Worm (Caenorhabditis elegans) whole organism, young adult: ENCODE results near the gene M163.21.
A peak's percentile ranks its signal among the peaks of the same experiment; 100 is the strongest.

Source experiments
- B0261.1 ChIP-seq: sonication (generic microtip); optimal IDR thresholded peaks from 2 replicates; lab custom pipeline; 2016; ENCODE audit warnings: mild to moderate bottlenecking, missing genetic modification characterization, moderate library complexity, missing compliant biosample characterization
- C06A6.2 ChIP-seq: fragments of 200-800 bp; sonication (Bioruptor generic); conservative IDR thresholded peaks from 2 replicates; pipeline ENCODE4 v1.3.6; 2022; ENCODE audit warnings: missing genetic modification characterization, missing compliant biosample characterization
- C17E4.6 ChIP-seq: fragments of 200-800 bp; sonication (Bioruptor generic); IDR thresholded peaks from 2 replicates; pipeline ENCODE4 v1.3.6; 2022; ENCODE audit warnings: missing genetic modification reagents, missing genetic modification characterization, missing compliant biosample characterization
- F10E7.11 ChIP-seq: sonication (generic microtip); optimal IDR thresholded peaks from 2 replicates; lab custom pipeline; 2017; ENCODE audit warnings: mild to moderate bottlenecking, missing genetic modification characterization, moderate library complexity, missing compliant biosample characterization
- F52B5.7 ChIP-seq: sonication (generic microtip); optimal IDR thresholded peaks from 2 replicates; lab custom pipeline; 2016; ENCODE audit warnings: mild to moderate bottlenecking, missing genetic modification characterization, missing compliant biosample characterization
- T07F8.4 ChIP-seq: sonication (generic microtip); optimal IDR thresholded peaks from 2 replicates; lab custom pipeline; 2016; ENCODE audit warnings: mild to moderate bottlenecking, missing genetic modification characterization, moderate library complexity, missing compliant biosample characterization
- Y53F4B.3 ChIP-seq: fragments of 200-800 bp; sonication (Bioruptor generic); IDR thresholded peaks from 2 replicates; pipeline ENCODE4 v1.3.6; 2022; ENCODE audit warnings: missing genetic modification reagents, missing genetic modification characterization, missing compliant biosample characterization
- Y53G8AR.9 ChIP-seq: fragments of 200-800 bp; sonication (Bioruptor generic); conservative IDR thresholded peaks from 2 replicates; pipeline ENCODE4 v1.3.6; 2022; ENCODE audit warnings: missing genetic modification reagents, missing genetic modification characterization, missing compliant biosample characterization
- ZK185.1 ChIP-seq: sonication (generic microtip); optimal IDR thresholded peaks from 2 replicates; lab custom pipeline; 2016; ENCODE audit warnings: mild to moderate bottlenecking, missing genetic modification characterization, missing compliant biosample characterization; ENCODE audit not compliant: poor library complexity, severe bottlenecking
- aptf-3 ChIP-seq: fragments of 200-800 bp; sonication (Bioruptor generic); IDR thresholded peaks from 2 replicates; pipeline ENCODE4 v1.3.6; 2022; ENCODE audit warnings: missing genetic modification characterization, missing compliant biosample characterization
- attf-3 ChIP-seq: fragments of 200-800 bp; sonication (Bioruptor generic); conservative IDR thresholded peaks from 2 replicates; pipeline ENCODE4 v1.3.6; 2022; ENCODE audit warnings: missing genetic modification reagents, missing genetic modification characterization, missing compliant biosample characterization
- attf-5 ChIP-seq: fragments of 200-800 bp; sonication (Bioruptor generic); optimal IDR thresholded peaks from 2 replicates; lab custom pipeline; 2018; ENCODE audit warnings: mild to moderate bottlenecking, missing genetic modification characterization, missing compliant biosample characterization
- attf-6 ChIP-seq: fragments of 200-800 bp; sonication (Bioruptor generic); IDR thresholded peaks from 2 replicates; pipeline ENCODE4 v1.3.6; 2022; ENCODE audit warnings: missing genetic modification reagents, missing genetic modification characterization, missing compliant biosample characterization
- bed-2 ChIP-seq: fragments of 200-800 bp; sonication (Bioruptor generic); IDR thresholded peaks from 2 replicates; pipeline ENCODE4 v1.3.6; 2022; ENCODE audit warnings: missing genetic modification reagents, missing genetic modification characterization, missing compliant biosample characterization
- ccch-3 ChIP-seq: fragments of 200-800 bp; sonication (Bioruptor generic); optimal IDR thresholded peaks from 2 replicates; lab custom pipeline; 2018; ENCODE audit warnings: mild to moderate bottlenecking, missing genetic modification characterization, missing compliant biosample characterization
- ceh-100 ChIP-seq: fragments of 200-800 bp; sonication (Bioruptor generic); IDR thresholded peaks from 2 replicates; pipeline ENCODE4 v1.3.6; 2022; ENCODE audit warnings: missing genetic modification reagents, missing genetic modification characterization, missing compliant biosample characterization
- ceh-79 ChIP-seq: sonication (generic microtip); optimal IDR thresholded peaks from 2 replicates; lab custom pipeline; 2017; ENCODE audit warnings: mild to moderate bottlenecking, missing genetic modification characterization, missing compliant biosample characterization
- dox-1 ChIP-seq: fragments of 200-800 bp; sonication (Bioruptor generic); IDR thresholded peaks from 2 replicates; pipeline ENCODE4 v1.3.6; 2022; ENCODE audit warnings: missing genetic modification reagents, missing genetic modification characterization, missing compliant biosample characterization
- dpff-1 ChIP-seq: sonication (generic microtip); optimal IDR thresholded peaks from 2 replicates; lab custom pipeline; 2017; ENCODE audit warnings: mild to moderate bottlenecking, missing genetic modification characterization, missing compliant biosample characterization
- egl-18 ChIP-seq: fragments of 200-800 bp; sonication (Bioruptor generic); IDR thresholded peaks from 2 replicates; pipeline ENCODE4 v1.3.6; 2022; ENCODE audit warnings: missing genetic modification reagents, missing genetic modification characterization, missing compliant biosample characterization
- egrh-3 ChIP-seq: fragments of 200-800 bp; sonication (Bioruptor generic); IDR thresholded peaks from 2 replicates; pipeline ENCODE4 v1.3.6; 2022; ENCODE audit warnings: missing genetic modification reagents, missing genetic modification characterization, missing compliant biosample characterization
- hrde-1 ChIP-seq: sonication (generic microtip); optimal IDR thresholded peaks from 2 replicates; lab custom pipeline; 2016; ENCODE audit warnings: missing genetic modification characterization, mild to moderate bottlenecking, missing compliant biosample characterization, moderate library complexity, missing genotype, missing genetic modification reagents, borderline replicate concordance
- hsf-1 ChIP-seq: fragments of 200-800 bp; sonication (Bioruptor generic); IDR thresholded peaks from 2 replicates; pipeline ENCODE4 v1.3.6; 2022; ENCODE audit warnings: missing genetic modification reagents, missing genetic modification characterization, missing compliant biosample characterization
- lin-40 ChIP-seq: sonication (generic microtip); optimal IDR thresholded peaks from 2 replicates; lab custom pipeline; 2016; ENCODE audit warnings: missing genetic modification characterization, mild to moderate bottlenecking, missing compliant biosample characterization, missing genotype, missing genetic modification reagents
- lir-1 ChIP-seq: fragments of 200-800 bp; sonication (Bioruptor generic); conservative IDR thresholded peaks from 2 replicates; pipeline ENCODE4 v1.3.6; 2022; ENCODE audit warnings: missing genetic modification reagents, missing genetic modification characterization, missing compliant biosample characterization
- lsy-27 ChIP-seq: sonication (generic microtip); optimal IDR thresholded peaks from 2 replicates; lab custom pipeline; 2017; ENCODE audit warnings: missing genetic modification characterization, mild to moderate bottlenecking, missing compliant biosample characterization, antibody characterized with exemption, missing genotype, borderline replicate concordance; ENCODE audit not compliant: insufficient read depth
- madf-10 ChIP-seq: sonication (generic microtip); optimal IDR thresholded peaks from 2 replicates; lab custom pipeline; 2016; ENCODE audit warnings: mild to moderate bottlenecking, missing genetic modification characterization, missing compliant biosample characterization
- madf-6 ChIP-seq: fragments of 200-800 bp; sonication (Bioruptor generic); IDR thresholded peaks from 2 replicates; pipeline ENCODE4 v1.3.6; 2022; ENCODE audit warnings: missing genetic modification reagents, missing genetic modification characterization, missing compliant biosample characterization
- madf-8 ChIP-seq: fragments of 200-800 bp; sonication (Bioruptor generic); conservative IDR thresholded peaks from 2 replicates; pipeline ENCODE4 v1.3.6; 2022; ENCODE audit warnings: missing genetic modification reagents, missing genetic modification characterization, missing compliant biosample characterization
- mcd-1 ChIP-seq: fragments of 200-800 bp; sonication (Bioruptor generic); IDR thresholded peaks from 2 replicates; pipeline ENCODE4 v1.3.6; 2022; ENCODE audit warnings: missing genetic modification reagents, missing genetic modification characterization, missing compliant biosample characterization
- mes-4 ChIP-seq: sonication (generic microtip); optimal IDR thresholded peaks from 2 replicates; lab custom pipeline; 2016; ENCODE audit warnings: missing genotype, missing genetic modification characterization, missing compliant biosample characterization
- mxl-1 ChIP-seq: sonication (generic microtip); optimal IDR thresholded peaks from 2 replicates; lab custom pipeline; 2016; ENCODE audit warnings: missing genetic modification characterization, missing compliant biosample characterization
- nhr-120 ChIP-seq: fragments of 200-800 bp; sonication (Bioruptor generic); IDR thresholded peaks from 2 replicates; pipeline ENCODE4 v1.3.6; 2022; ENCODE audit warnings: missing genetic modification characterization, missing compliant biosample characterization
- nhr-179 ChIP-seq: sonication (generic microtip); optimal IDR thresholded peaks from 2 replicates; lab custom pipeline; 2016; ENCODE audit warnings: mild to moderate bottlenecking, missing genetic modification characterization, missing compliant biosample characterization
- nhr-27 ChIP-seq: fragments of 200-800 bp; sonication (Bioruptor generic); optimal IDR thresholded peaks from 2 replicates; lab custom pipeline; 2018; ENCODE audit warnings: mild to moderate bottlenecking, missing genetic modification characterization, moderate library complexity, missing compliant biosample characterization
- repo-1 ChIP-seq: sonication (generic microtip); optimal IDR thresholded peaks from 2 replicates; lab custom pipeline; 2017; ENCODE audit warnings: mild to moderate bottlenecking, missing genetic modification characterization, missing compliant biosample characterization
- rpc-1 ChIP-seq, 2 experiments: fragments of 150-350 bp in 1 of 2; sonication (generic microtip) in 1 of 2; optimal IDR thresholded peaks; 2 replicates each; lab custom pipeline; 2014 to 2018; ENCODE audit warnings: missing biosample characterization in 1 of 2, missing genetic modification characterization in 1 of 2, missing genetic modification reagents in 1 of 2, missing genotype in 1 of 2
- sdz-38 ChIP-seq: sonication (generic microtip); optimal IDR thresholded peaks from 2 replicates; lab custom pipeline; 2016; ENCODE audit warnings: missing genotype, missing genetic modification characterization, missing compliant biosample characterization
- snpc-3.4 ChIP-seq: sonication (generic microtip); optimal IDR thresholded peaks from 2 replicates; lab custom pipeline; 2017; ENCODE audit warnings: missing genetic modification characterization, mild to moderate bottlenecking, missing compliant biosample characterization, antibody characterized with exemption, moderate library complexity, missing genotype, missing genetic modification reagents
- tbp1 ChIP-seq: fragments of 200-800 bp; sonication (Bioruptor generic); optimal IDR thresholded peaks from 2 replicates; lab custom pipeline; 2018; ENCODE audit warnings: mild to moderate bottlenecking, missing genetic modification characterization, missing compliant biosample characterization
- tlf-1 ChIP-seq: fragments of 200-800 bp; sonication (Bioruptor generic); optimal IDR thresholded peaks from 2 replicates; lab custom pipeline; 2018; ENCODE audit warnings: mild to moderate bottlenecking, missing genetic modification characterization, missing compliant biosample characterization
- unc-130 ChIP-seq: sonication (generic microtip); optimal IDR thresholded peaks from 2 replicates; lab custom pipeline; 2016; ENCODE audit warnings: missing genetic modification reagents, missing genetic modification characterization, missing compliant biosample characterization
- unc-62 ChIP-seq: fragments of 150-350 bp; optimal IDR thresholded peaks from 2 replicates; lab custom pipeline; 2014; ENCODE audit warnings: missing biosample characterization, missing genetic modification reagents, missing genetic modification characterization
- ztf-18 ChIP-seq: sonication (generic microtip); optimal IDR thresholded peaks from 2 replicates; lab custom pipeline; 2016; ENCODE audit warnings: missing genotype, mild to moderate bottlenecking, missing genetic modification characterization, missing compliant biosample characterization
- ztf-22 ChIP-seq: fragments of 200-800 bp; sonication (Bioruptor generic); optimal IDR thresholded peaks from 2 replicates; lab custom pipeline; 2018; ENCODE audit warnings: mild to moderate bottlenecking, missing genetic modification characterization, moderate library complexity, missing compliant biosample characterization
- ztf-26 ChIP-seq: sonication (generic microtip); optimal IDR thresholded peaks from 2 replicates; lab custom pipeline; 2017; ENCODE audit warnings: missing genetic modification characterization, missing compliant biosample characterization
- ztf-28 ChIP-seq: fragments of 200-800 bp; sonication (Bioruptor generic); IDR thresholded peaks from 2 replicates; pipeline ENCODE4 v1.3.6; 2022; ENCODE audit warnings: missing genetic modification reagents, missing genetic modification characterization, missing compliant biosample characterization
- ztf-3 ChIP-seq: fragments of 200-800 bp; sonication (Bioruptor generic); optimal IDR thresholded peaks from 2 replicates; lab custom pipeline; 2018; ENCODE audit warnings: mild to moderate bottlenecking, missing genetic modification characterization, missing compliant biosample characterization
- ztf-6 ChIP-seq: fragments of 200-800 bp; sonication (Bioruptor generic); IDR thresholded peaks from 2 replicates; pipeline ENCODE4 v1.3.6; 2022; ENCODE audit warnings: missing genetic modification reagents, missing genetic modification characterization, missing compliant biosample characterization

The M163.21 gene

DNA sequence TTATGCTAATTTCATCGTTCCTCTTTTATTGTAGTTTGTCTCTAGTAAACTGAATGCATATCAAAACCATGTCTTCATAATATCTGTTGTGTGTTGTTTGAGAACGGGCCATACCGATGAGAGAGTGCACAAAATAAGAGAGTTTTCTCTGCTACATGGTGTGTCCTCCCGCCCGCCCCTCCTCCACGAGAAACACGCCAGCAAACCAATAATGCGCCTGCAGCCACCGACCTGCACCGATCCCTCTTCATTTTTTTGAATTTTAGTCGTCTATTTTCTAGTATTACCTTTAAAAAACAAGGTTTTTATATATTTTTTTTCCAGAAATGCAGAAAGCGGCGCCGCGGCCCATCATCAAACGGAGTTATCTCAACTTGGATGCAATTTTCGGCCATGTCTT, 13.6 kb downstream of the M163.21 start, which contains the start of gene gfi-3 (continued):
- TF ChIP-seq bed-2 (GFP tag; lab: Robert Waterston, UW) (no peak), rpc-1 (optimal IDR thresholded peaks at IDR 0.05; lab: Kevin White, UChicago) (no peak), rpc-1 (tag; optimal IDR thresholded peaks at IDR 0.05; lab: Kevin White, UChicago) (no peak), tbp1 (GFP tag; lab: Kevin White, UChicago) (peak; percentile 63), attf-6 (no peak), C17E4.6 (GFP tag; lab: Robert Waterston, UW) (no peak), attf-5 (peak; percentile 74), mxl-1 (no peak), nhr-120 (GFP tag; lab: Robert Waterston, UW) (no peak), B0261.1 (tag; lab: Kevin White, UChicago) (peak; percentile 32), madf-10 (tag; lab: Kevin White, UChicago) (peak; percentile 25), ceh-100 (GFP tag; lab: Robert Waterston, UW) (0 out of 2 replicates have a peak, but pooled peaks have one; percentile 11), ztf-3 (GFP tag; lab: Kevin White, UChicago) (no peak), tlf-1 (GFP tag; lab: Kevin White, UChicago) (no peak), C06A6.2 (GFP tag; lab: Robert Waterston, UW) (0 out of 2 replicates have a peak, but pooled peaks have one; percentile 33), attf-3 (no peak), aptf-3 (GFP tag; lab: Robert Waterston, UW) (no peak), nhr-27 (no peak), Y53G8AR.9 (GFP tag; lab: Robert Waterston, UW) (no peak), ZK185.1 (tag; lab: Kevin White, UChicago) (peak; percentile 65), F10E7.11 (tag; lab: Kevin White, UChicago) (no peak), madf-6 (GFP tag; lab: Robert Waterston, UW) (no peak), ceh-79 (tag; lab: Kevin White, UChicago) (no peak), mes-4 (no peak), hrde-1 (tag; lab: Kevin White, UChicago) (no peak), egrh-3 (GFP tag; lab: Robert Waterston, UW) (no peak), nhr-179 (tag; lab: Kevin White, UChicago) (no peak), dox-1 (GFP tag; lab: Robert Waterston, UW) (peak; percentile 74), dpff-1 (no peak), hsf-1 (no peak), ztf-28 (GFP tag; lab: Robert Waterston, UW) (no peak), lsy-27 (no peak), mcd-1 (GFP tag; lab: Robert Waterston, UW) (peak; percentile 69), unc-62 (GFP tag; lab: Kevin White, UChicago) (no peak), egl-18 (GFP tag; lab: Robert Waterston, UW) (no peak), T07F8.4 (tag; lab: Kevin White, UChicago) (no peak), ztf-26 (peak; percentile 39), repo-1 (tag; lab: Kevin White, UChicago) (no peak), sdz-38 (tag; lab: Kevin White, UChicago) (no peak), lir-1 (GFP tag; lab: Robert Waterston, UW) (no peak), lin-40 (tag; lab: Kevin White, UChicago) (peak; percentile 84), unc-130 (GFP tag; lab: Kevin White, UChicago) (no peak), madf-8 (GFP tag; lab: Robert Waterston, UW) (no peak), F52B5.7 (tag; lab: Kevin White, UChicago) (no peak), ztf-6 (GFP tag; lab: Robert Waterston, UW) (no peak), Y53F4B.3 (GFP tag; lab: Robert Waterston, UW) (no peak), snpc-3.4 (tag; lab: Kevin White, UChicago) (peak; percentile 2), ztf-18 (tag; lab: Kevin White, UChicago) (peak; percentile 94), ccch-3 (no peak), ztf-22 (GFP tag; lab: Kevin White, UChicago) (no peak)
